Worm (Caenorhabditis elegans) whole organism, midembryonic: ENCODE measurements around the gene H03A11.2.

ENCODE experiments used
- cog-1 ChIP-seq: sonication (generic microtip); optimal IDR thresholded peaks from 2 replicates; lab custom pipeline; 2016; ENCODE audit warnings: missing genetic modification characterization, missing compliant biosample characterization
- flt-1 ChIP-seq: fragments of 200-800 bp; sonication (Bioruptor generic); IDR thresholded peaks from 2 replicates; pipeline ENCODE4 v1.3.6; 2022; ENCODE audit warnings: missing genetic modification characterization, missing compliant biosample characterization
- med-1 ChIP-seq: sonication (generic microtip); optimal IDR thresholded peaks from 2 replicates; lab custom pipeline; 2017; ENCODE audit warnings: missing genetic modification characterization, mild to moderate bottlenecking, missing compliant biosample characterization, antibody characterized with exemption, missing genetic modification reagents; ENCODE audit not compliant: insufficient read depth
- tab-1 ChIP-seq: fragments of 200-800 bp; sonication (Bioruptor generic); IDR thresholded peaks from 2 replicates; pipeline ENCODE4 v1.3.6; 2022; ENCODE audit warnings: missing genetic modification characterization, missing compliant biosample characterization

DNA sequence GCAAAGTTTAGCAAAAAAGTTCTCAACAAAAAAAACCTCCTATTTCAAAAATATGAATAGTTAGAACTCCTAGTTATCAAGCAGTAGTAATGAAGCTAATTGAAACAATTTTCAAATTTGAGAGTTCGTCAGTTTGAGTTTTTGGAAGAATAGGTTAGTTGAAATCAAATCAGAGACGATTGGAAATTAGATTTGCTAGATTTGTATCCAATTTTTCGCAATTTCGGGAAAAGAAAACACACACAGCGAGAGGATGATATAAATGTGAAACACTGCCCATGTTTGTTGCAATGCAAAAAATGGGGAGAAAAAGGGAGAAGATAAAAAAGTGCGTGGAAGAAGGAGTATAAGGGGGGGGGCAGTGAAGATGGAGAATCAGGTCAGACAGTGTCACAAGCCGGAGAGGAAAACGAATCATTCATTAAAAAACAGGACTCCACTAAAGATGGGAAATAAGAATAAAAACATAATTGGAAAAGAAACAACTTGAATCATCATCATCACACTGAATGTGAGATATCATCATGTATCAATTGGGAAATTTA, 5.2 kb downstream of the H03A11.2 start:
- no peak for TF ChIP-seq med-1 (GFP tag; lab: Kevin White, UChicago)
- TF ChIP-seq cog-1: no peak
- TF ChIP-seq tab-1 (GFP tag; lab: Robert Waterston, UW): no peak
- TF ChIP-seq flt-1 (GFP tag; lab: Robert Waterston, UW): no peak
